Worm (Caenorhabditis elegans) whole organism, L2 larva: ENCODE results near the gene ZK686.5.

Experiments used
- ama-1 ChIP-seq: fragments of 150-350 bp; optimal IDR thresholded peaks from 2 replicates; lab custom pipeline; 2018; ENCODE audit warnings: inconsistent platforms
- fos-1 ChIP-seq: fragments of 150-350 bp; optimal IDR thresholded peaks from 2 replicates; lab custom pipeline; 2014; ENCODE audit warnings: missing biosample characterization, missing genetic modification characterization
- snpc-4 ChIP-seq: fragments of 150-350 bp; optimal IDR thresholded peaks from 2 replicates; lab custom pipeline; 2014; ENCODE audit warnings: missing biosample characterization, missing genetic modification characterization
- unc-62 ChIP-seq: fragments of 150-350 bp; optimal IDR thresholded peaks from 2 replicates; lab custom pipeline; 2014; ENCODE audit warnings: missing biosample characterization, missing genetic modification reagents, missing genetic modification characterization

ce11 chrIII:7809033-7809432 lies 41.7 kb upstream of the ZK686.5 start:
- TF ChIP-seq fos-1 (tag; lab: Kevin White, UChicago) (no peak), ama-1 (no peak), unc-62 (no peak), snpc-4 (tag; lab: Kevin White, UChicago) (no peak)
